Worm (Caenorhabditis elegans) whole organism, L3 larva: ENCODE data around the gene pod-2.
A peak's percentile ranks its signal among the peaks of the same experiment; 100 is the strongest.

ENCODE experiments used
- R02D3.7 ChIP-seq: fragments of 150-350 bp; optimal IDR thresholded peaks from 2 replicates; lab custom pipeline; 2014; ENCODE audit warnings: missing biosample characterization, missing genetic modification characterization
- aly-2 ChIP-seq: fragments of 150-350 bp; optimal IDR thresholded peaks from 2 replicates; lab custom pipeline; 2014; ENCODE audit warnings: missing biosample characterization, missing genetic modification characterization
- ceh-16 ChIP-seq: sonication (generic microtip); optimal IDR thresholded peaks from 2 replicates; lab custom pipeline; 2017; ENCODE audit warnings: missing biosample characterization, missing genetic modification characterization
- ceh-28 ChIP-seq: fragments of 150-350 bp; optimal IDR thresholded peaks from 2 replicates; lab custom pipeline; 2014; ENCODE audit warnings: missing biosample characterization, missing genetic modification reagents, missing genetic modification characterization
- ceh-82 ChIP-seq: fragments of 150-350 bp; optimal IDR thresholded peaks from 2 replicates; lab custom pipeline; 2014; ENCODE audit warnings: missing biosample characterization, missing genetic modification characterization
- ceh-9 ChIP-seq: sonication (generic microtip); optimal IDR thresholded peaks from 2 replicates; lab custom pipeline; 2018; ENCODE audit warnings: missing biosample characterization, missing genetic modification characterization
- egl-27 ChIP-seq: sonication (generic microtip); optimal IDR thresholded peaks from 4 replicates; lab custom pipeline; 2017; ENCODE audit warnings: missing biosample characterization, missing genetic modification reagents, missing genetic modification characterization
- egl-5 ChIP-seq: fragments of 150-350 bp; optimal IDR thresholded peaks from 2 replicates; lab custom pipeline; 2017; ENCODE audit warnings: missing biosample characterization, missing genetic modification reagents, missing genetic modification characterization, inconsistent platforms
- elt-2 ChIP-seq: sonication (generic microtip); optimal IDR thresholded peaks from 2 replicates; lab custom pipeline; 2016; ENCODE audit warnings: missing genetic modification reagents, mild to moderate bottlenecking, missing genetic modification characterization, missing compliant biosample characterization
- elt-3 ChIP-seq, 3 experiments: fragments of 150-350 bp in 1 of 3; sonication (generic microtip) in 2 of 3; optimal IDR thresholded peaks; 2 replicates in 2 of 3; 4 replicates in 1 of 3; lab custom pipeline; 2014 to 2017; ENCODE audit warnings: missing biosample characterization in 3 of 3, missing genetic modification characterization in 3 of 3
- fkh-2 ChIP-seq: fragments of 150-350 bp; optimal IDR thresholded peaks from 2 replicates; lab custom pipeline; 2014; ENCODE audit warnings: missing biosample characterization, missing genetic modification reagents, missing genetic modification characterization
- fos-1 ChIP-seq: fragments of 150-350 bp; optimal IDR thresholded peaks from 2 replicates; lab custom pipeline; 2014; ENCODE audit warnings: missing biosample characterization, missing genetic modification characterization
- hmg-11 ChIP-seq: sonication (generic microtip); optimal IDR thresholded peaks from 2 replicates; lab custom pipeline; 2016; ENCODE audit warnings: missing genetic modification characterization, missing compliant biosample characterization
- jun-1 ChIP-seq: fragments of 150-350 bp; optimal IDR thresholded peaks from 2 replicates; lab custom pipeline; 2014; ENCODE audit warnings: missing biosample characterization, missing genetic modification reagents, missing genetic modification characterization
- lin-15B ChIP-seq: fragments of 150-350 bp; optimal IDR thresholded peaks from 2 replicates; lab custom pipeline; 2014; ENCODE audit warnings: missing biosample characterization, missing genetic modification characterization
- lin-39 ChIP-seq: fragments of 150-350 bp; optimal IDR thresholded peaks from 2 replicates; lab custom pipeline; 2018; ENCODE audit warnings: missing biosample characterization, missing genetic modification reagents, missing genetic modification characterization
- mdl-1 ChIP-seq: fragments of 150-350 bp; optimal IDR thresholded peaks from 2 replicates; lab custom pipeline; 2014; ENCODE audit warnings: missing biosample characterization, missing genetic modification characterization
- nfya-1 ChIP-seq: sonication (generic microtip); optimal IDR thresholded peaks from 2 replicates; lab custom pipeline; 2017; ENCODE audit warnings: missing genetic modification characterization, mild to moderate bottlenecking, missing compliant biosample characterization, antibody characterized with exemption, moderate library complexity; ENCODE audit not compliant: insufficient read depth
- nhr-237 ChIP-seq: fragments of 150-350 bp; optimal IDR thresholded peaks from 2 replicates; lab custom pipeline; 2014; ENCODE audit warnings: missing biosample characterization, missing genetic modification characterization
- nhr-25 ChIP-seq: sonication (generic microtip); optimal IDR thresholded peaks from 2 replicates; lab custom pipeline; 2017; ENCODE audit warnings: missing biosample characterization, missing genetic modification characterization
- nhr-67 ChIP-seq: fragments of 150-350 bp; optimal IDR thresholded peaks from 2 replicates; lab custom pipeline; 2014; ENCODE audit warnings: missing biosample characterization, missing genetic modification characterization
- nhr-76 ChIP-seq: fragments of 150-350 bp; sonication (generic microtip); optimal IDR thresholded peaks from 5 replicates; lab custom pipeline; 2014; ENCODE audit warnings: missing biosample characterization, missing genetic modification characterization
- nhr-77 ChIP-seq: fragments of 150-350 bp; optimal IDR thresholded peaks from 2 replicates; lab custom pipeline; 2014; ENCODE audit warnings: missing biosample characterization, missing genetic modification characterization
- pqm-1 ChIP-seq: fragments of 150-350 bp; optimal IDR thresholded peaks from 2 replicates; lab custom pipeline; 2017; ENCODE audit warnings: missing biosample characterization, missing genetic modification characterization, inconsistent platforms
- sea-2 ChIP-seq: fragments of 150-350 bp; sonication (generic microtip); optimal IDR thresholded peaks from 4 replicates; lab custom pipeline; 2014; ENCODE audit warnings: missing biosample characterization, missing genetic modification reagents, missing genetic modification characterization
- snpc-4 ChIP-seq: fragments of 150-350 bp; optimal IDR thresholded peaks from 2 replicates; lab custom pipeline; 2014; ENCODE audit warnings: missing biosample characterization, missing genetic modification characterization
- tbx-2 ChIP-seq: sonication (generic microtip); optimal IDR thresholded peaks from 2 replicates; lab custom pipeline; 2016; ENCODE audit warnings: mild to moderate bottlenecking, missing genetic modification characterization, missing compliant biosample characterization
- ztf-4 ChIP-seq: fragments of 150-350 bp; optimal IDR thresholded peaks from 2 replicates; lab custom pipeline; 2014; ENCODE audit warnings: missing biosample characterization, missing genetic modification characterization

The pod-2 gene

DNA sequence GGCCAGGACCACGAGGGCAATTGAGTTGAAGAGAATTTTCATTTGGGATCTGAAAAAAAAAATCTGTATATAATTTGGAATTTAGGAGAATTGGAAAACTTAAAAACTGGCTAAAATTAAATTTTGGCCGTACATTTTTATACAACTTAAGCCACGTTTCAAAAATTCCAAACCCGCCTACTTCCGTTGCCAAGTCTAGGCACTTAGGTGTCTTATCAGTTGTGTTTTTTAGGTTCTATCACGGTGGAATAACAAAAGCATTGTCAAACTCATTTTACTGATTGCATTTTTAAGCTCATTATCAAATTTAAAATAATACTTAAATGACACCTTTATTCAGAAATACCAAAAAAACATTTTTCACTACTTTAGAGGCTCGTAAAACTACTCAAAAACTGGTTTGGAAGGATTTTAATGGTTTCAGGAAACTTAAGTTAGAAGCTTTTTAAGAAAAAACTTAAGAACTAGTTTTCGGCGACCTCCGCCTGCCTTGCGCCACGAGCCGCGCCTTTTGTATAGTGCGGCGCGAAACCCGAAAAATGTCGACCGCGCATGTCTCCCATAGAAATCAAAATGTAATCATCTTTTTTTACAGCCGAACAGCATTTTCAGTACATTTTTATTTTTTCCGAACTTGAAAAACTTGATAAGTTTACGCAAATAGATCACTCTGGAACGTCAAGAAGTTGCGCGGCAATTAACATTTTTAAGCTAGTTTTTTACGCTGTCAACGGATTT, 18.4 kb upstream of the pod-2 start, which contains the start of gene lips-13:
Gene lips-13, minus strand, starts transcription at position 51 of the 738 bp plus-strand sequence.
- TF ChIP-seq nhr-67 (tag; lab: Kevin White, UChicago) (no peak), sea-2 (GFP tag; lab: Kevin White, UChicago) (no peak), nfya-1 (tag; lab: Kevin White, UChicago) (no peak), egl-27 (tag; lab: Kevin White, UChicago) (no peak), ceh-28 (tag; lab: Kevin White, UChicago) (no peak), mdl-1 (tag; lab: Kevin White, UChicago) (no peak), jun-1 (tag; lab: Kevin White, UChicago) (no peak)

DNA sequence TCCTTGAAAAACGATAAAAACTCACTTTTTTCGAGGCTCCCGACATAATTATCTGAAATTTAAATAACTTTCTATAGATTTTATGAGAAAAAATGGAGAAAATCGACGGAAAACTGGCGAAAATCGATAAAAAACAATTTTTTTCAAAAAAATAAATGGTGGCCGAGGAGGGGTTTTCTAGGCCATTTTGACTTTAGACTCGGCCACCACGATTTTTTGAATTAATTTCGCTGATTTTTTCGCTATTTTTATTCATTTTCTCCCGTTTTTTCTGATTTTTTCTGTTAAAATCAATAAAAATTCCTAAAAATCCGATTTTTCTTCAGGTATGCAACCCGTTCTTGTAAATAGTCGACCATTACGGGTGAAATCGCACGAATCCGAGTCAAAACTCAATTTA, 13.4 kb upstream of the pod-2 start, which contains the start of the genes sut-1 and eri-3:
Gene sut-1, minus strand, starts transcription at position 58 of the 400 bp plus-strand sequence.
Gene eri-3, plus strand, starts transcription at position 327 of the 400 bp plus-strand sequence.
- TF ChIP-seq lin-15B = peak; percentile 17
- TF ChIP-seq aly-2 (tag; lab: Kevin White, UChicago) = no peak
- no peak for TF ChIP-seq snpc-4 (tag; lab: Kevin White, UChicago)

DNA sequence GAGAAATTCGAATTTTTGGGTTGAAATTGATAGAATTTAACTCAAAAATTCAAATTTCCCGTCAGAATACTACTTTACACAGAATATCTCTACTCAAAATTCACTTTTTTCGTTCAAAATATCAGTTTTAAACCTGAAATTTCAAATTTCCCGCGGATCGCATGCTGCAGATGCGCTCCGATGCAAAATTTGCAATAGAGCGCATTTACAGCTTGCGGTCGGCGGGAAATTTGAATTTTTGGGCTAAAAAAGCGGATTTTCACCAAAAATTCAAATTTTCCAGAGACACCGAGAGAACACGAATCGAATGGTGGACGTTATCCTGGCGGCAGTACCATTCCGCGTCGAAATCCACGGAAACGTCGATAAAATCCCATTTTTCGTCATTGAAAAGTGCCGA, 11.8 kb upstream of the pod-2 start:
- no peak for TF ChIP-seq nhr-77 (tag; lab: Kevin White, UChicago)
- no peak for TF ChIP-seq sea-2 (GFP tag; lab: Kevin White, UChicago)
- TF ChIP-seq fos-1 (tag; lab: Kevin White, UChicago) = no peak
- TF ChIP-seq ceh-16 = no peak
- no peak for TF ChIP-seq fkh-2 (tag; lab: Kevin White, UChicago)
- no peak for TF ChIP-seq ceh-9
- no peak for TF ChIP-seq lin-15B
- TF ChIP-seq R02D3.7 (tag; lab: Kevin White, UChicago) = no peak
- TF ChIP-seq nhr-76 (tag; lab: Kevin White, UChicago) = no peak
- TF ChIP-seq elt-3 (tag; optimal IDR thresholded peaks at IDR 0.05; lab: Kevin White, UChicago) = no peak
- TF ChIP-seq snpc-4 (tag; lab: Kevin White, UChicago) = no peak
- TF ChIP-seq pqm-1 (tag; lab: Kevin White, UChicago) = no peak
- TF ChIP-seq nhr-237 (tag; lab: Kevin White, UChicago) = no peak

ce11 chrII:1126472-1126871, 10.1 kb upstream of the pod-2 start:
- TF ChIP-seq elt-2 (tag; lab: Kevin White, UChicago) = no peak
- TF ChIP-seq snpc-4 (tag; lab: Kevin White, UChicago) = no peak
- TF ChIP-seq pqm-1 (tag; lab: Kevin White, UChicago) = no peak
- TF ChIP-seq nhr-76 (tag; lab: Kevin White, UChicago) = no peak
- TF ChIP-seq lin-39 (tag; lab: Kevin White, UChicago) = no peak

DNA sequence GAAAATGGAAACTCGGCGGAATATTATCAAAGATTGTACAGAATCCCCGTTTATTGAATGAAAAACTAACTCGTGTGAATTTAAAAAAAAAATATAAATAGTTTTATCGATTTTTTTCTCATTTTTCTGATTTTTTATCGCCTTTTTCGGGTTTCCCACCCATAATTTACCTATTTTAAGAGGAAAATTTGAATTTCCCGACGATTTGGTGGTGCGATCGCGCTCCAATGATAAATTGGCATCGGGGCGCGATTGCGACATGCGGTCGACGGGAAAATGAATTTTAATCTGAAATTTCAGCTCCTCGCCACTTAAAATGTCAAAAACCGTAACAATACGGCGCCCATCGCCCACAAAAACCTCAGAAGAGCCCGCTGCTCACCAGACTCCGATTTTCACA, 8.9 kb upstream of the pod-2 start, which contains the start of gene taf-6.1:
Gene taf-6.1, plus strand, starts transcription at position 301 of the 400 bp plus-strand sequence.
- TF ChIP-seq nhr-237 (tag; lab: Kevin White, UChicago) (no peak), tbx-2 (tag; lab: Kevin White, UChicago) (no peak), lin-15B (no peak), egl-5 (no peak)

ce11 chrII:1130241-1130640, 6.3 kb upstream of the pod-2 start:
- TF ChIP-seq elt-3 (tag; optimal IDR thresholded peaks at IDR 0.05; lab: Kevin White, UChicago) (no peak), egl-27 (tag; lab: Kevin White, UChicago) (no peak), ceh-82 (tag; lab: Kevin White, UChicago) (no peak), nhr-25 (tag; lab: Kevin White, UChicago) (no peak)

ce11 chrII:1131367-1131766, 5.2 kb upstream of the pod-2 start:
- no peak for TF ChIP-seq hmg-11 (tag; lab: Kevin White, UChicago)
- no peak for TF ChIP-seq ztf-4 (tag; lab: Kevin White, UChicago)
- no peak for TF ChIP-seq ceh-28 (tag; lab: Kevin White, UChicago)
- TF ChIP-seq, all 47 proteins: peak for 0
